Fruit fly (Drosophila melanogaster): ENCODE data around the gene PpD3.

PpD3 gene

DNA sequence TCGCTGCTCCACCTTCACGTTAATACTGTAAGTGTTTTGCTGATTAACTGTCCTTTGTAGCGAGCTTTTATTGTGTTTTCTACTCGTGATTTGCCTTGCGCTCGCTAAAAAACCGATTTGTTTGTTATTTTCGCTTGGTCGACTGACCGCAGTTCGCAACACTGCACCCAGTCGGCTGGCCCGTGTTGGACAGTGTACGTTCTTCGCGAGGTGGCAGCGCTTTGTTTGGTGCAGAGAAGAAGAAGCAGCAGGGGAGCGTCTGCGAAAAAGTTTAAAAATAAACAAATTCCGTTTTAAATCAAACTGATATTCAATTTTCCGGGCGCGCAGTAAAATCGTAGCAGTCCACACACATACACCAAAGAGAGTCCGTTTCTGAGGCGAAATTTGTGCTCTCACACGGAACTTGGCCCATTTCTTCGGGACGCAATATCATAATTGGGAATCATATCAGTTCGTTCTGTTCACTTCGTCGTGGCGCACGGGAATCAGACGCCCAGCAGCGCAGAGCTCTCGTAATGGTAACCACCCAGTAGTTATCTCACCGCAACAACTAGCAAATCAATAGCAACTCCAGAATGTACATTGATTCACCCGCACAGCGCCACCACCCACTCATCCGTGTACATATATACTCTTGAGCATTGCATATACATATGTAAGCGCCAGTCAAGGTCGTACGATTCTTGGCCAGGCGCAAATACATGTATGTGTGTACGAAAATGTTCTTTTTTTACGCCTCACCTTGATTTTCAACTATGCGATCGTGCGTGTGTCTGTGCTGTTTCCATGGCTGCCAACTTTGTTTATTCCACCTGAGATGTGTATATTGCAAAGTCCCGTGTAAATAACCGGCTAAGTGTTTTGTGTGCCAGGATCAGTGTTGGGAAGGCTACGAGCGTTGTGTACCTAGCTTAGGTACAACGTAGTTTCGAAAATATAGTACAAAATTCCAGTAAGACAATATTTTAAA, 20.2 kb downstream of the PpD3 start, which contains the start of gene Naa80 (continued):
- peak; percentile 84 for TF ChIP-seq her (GFP tag; optimal IDR thresholded peaks at IDR 0.05)
- peak; percentile 65 for TF ChIP-seq CG42726 (GFP tag; IDR thresholded peaks at IDR 0.05; ENCODE audit: partially characterized antibody)
- no peak; the same call in 2 of the 3 replicates for TF ChIP-seq CG14050 (GFP tag; IDR thresholded peaks at IDR 0.05)
- peak; percentile 25 for TF ChIP-seq cwo (GFP tag; optimal IDR thresholded peaks at IDR 0.05)
- peak; percentile 6 for TF ChIP-seq slp2 (GFP tag; optimal IDR thresholded peaks at IDR 0.05)
- peak; percentile 15; the same call in 1 of the 3 replicates for TF ChIP-seq CG2199 (GFP tag; IDR thresholded peaks at IDR 0.05)
- no peak for TF ChIP-seq croc (GFP tag; conservative IDR thresholded peaks at IDR 0.05)
- TF ChIP-seq seq (GFP tag; IDR thresholded peaks at IDR 0.05) = 0 out of 2 replicates have a peak, but pooled peaks have one; percentile 33
- TF ChIP-seq CG17912 (GFP tag; optimal IDR thresholded peaks at IDR 0.05) = peak; percentile 82
- TF ChIP-seq wdn (GFP tag; IDR thresholded peaks at IDR 0.05) = no peak
- TF ChIP-seq chif (GFP tag; optimal IDR thresholded peaks at IDR 0.05) = peak; percentile 12 to 72
- peak; percentile 18; the same call in 1 of the 3 replicates for TF ChIP-seq tgo (GFP tag; IDR thresholded peaks at IDR 0.05)
- peak; percentile 85 for TF ChIP-seq HmgD (GFP tag; optimal IDR thresholded peaks at IDR 0.05)
- peak; percentile 67 for TF ChIP-seq shn (GFP tag; optimal IDR thresholded peaks at IDR 0.05)
- TF ChIP-seq CG3726 (GFP tag; IDR thresholded peaks at IDR 0.05) = no peak
- peak; percentile 47; the same call in 1 of the 2 replicates for TF ChIP-seq nerfin-2 (GFP tag; IDR thresholded peaks at IDR 0.05; ENCODE audit: partially characterized antibody)
- no peak for TF ChIP-seq Sox102F (GFP tag; optimal IDR thresholded peaks at IDR 0.05)
- TF ChIP-seq Hr51 (GFP tag; optimal IDR thresholded peaks at IDR 0.05) = peak in 1 of 2 experiments; percentile 85
- no peak for TF ChIP-seq hbn (GFP tag; IDR thresholded peaks at IDR 0.05; ENCODE audit: partially characterized antibody)
- 0 out of 2 replicates have a peak, but pooled peaks have one; percentile 6 for TF ChIP-seq danr (GFP tag; IDR thresholded peaks at IDR 0.05)
- TF ChIP-seq CG15011 (GFP tag; optimal IDR thresholded peaks at IDR 0.05) = no peak
- peak; percentile 73 for TF ChIP-seq Xbp1 (GFP tag; optimal IDR thresholded peaks at IDR 0.05)
- TF ChIP-seq CG30403 (GFP tag; optimal IDR thresholded peaks at IDR 0.05) = peak; percentile 58
- peak in 1 of 2 experiments; percentile 32 for TF ChIP-seq tll (GFP tag; optimal IDR thresholded peaks at IDR 0.05)
- no peak for TF ChIP-seq CG2202 (tag; optimal IDR thresholded peaks at IDR 0.05)
- TF ChIP-seq CG4424 (GFP tag; optimal IDR thresholded peaks at IDR 0.05) = peak; percentile 47
- no peak for TF ChIP-seq peb (GFP tag; IDR thresholded peaks at IDR 0.05)
- TF ChIP-seq repo (GFP tag; optimal IDR thresholded peaks at IDR 0.05) = peak; percentile 57
- peak; percentile 94 for TF ChIP-seq CG3847 (GFP tag; IDR thresholded peaks at IDR 0.05)
- no peak for TF ChIP-seq yki (optimal IDR thresholded peaks at IDR 0.05)
- TF ChIP-seq Neu2 (GFP tag; optimal IDR thresholded peaks at IDR 0.05; ENCODE audit: borderline replicate concordance) = no peak
- peak; percentile 35 for TF ChIP-seq Camta (GFP tag; optimal IDR thresholded peaks at IDR 0.05)
- TF ChIP-seq CG6683 (GFP tag; optimal IDR thresholded peaks at IDR 0.05) = no peak
- TF ChIP-seq zen2 (GFP tag; IDR thresholded peaks at IDR 0.05; ENCODE audit: partially characterized antibody) = no peak
- TF ChIP-seq Trl (optimal IDR thresholded peaks at IDR 0.05) = no peak
- TF ChIP-seq Trl (GFP tag; optimal IDR thresholded peaks at IDR 0.05) = peak; percentile 83
- no peak for TF ChIP-seq salm (tag; optimal IDR thresholded peaks at IDR 0.05)
- 0 out of 4 replicates have a peak, but pooled peaks have one; percentile 22 for TF ChIP-seq chinmo (GFP tag; IDR thresholded peaks at IDR 0.05; ENCODE audit: partially characterized antibody)
- 0 out of 4 replicates have a peak, but pooled peaks have one; percentile 39 for TF ChIP-seq Dll (GFP tag; IDR thresholded peaks at IDR 0.05; ENCODE audit: partially characterized antibody)
- TF ChIP-seq Hand (GFP tag; optimal IDR thresholded peaks at IDR 0.05) = no peak
- TF ChIP-seq CG34224 (GFP tag; IDR thresholded peaks at IDR 0.05; ENCODE audit: partially characterized antibody) = peak; percentile 53; the same call in 2 of the 3 replicates
- peak; percentile 74 for TF ChIP-seq CG18599 (GFP tag; optimal IDR thresholded peaks at IDR 0.05)
- peak; percentile 50 for TF ChIP-seq Dref (GFP tag; IDR thresholded peaks at IDR 0.05)
- peak; percentile 43 for TF ChIP-seq CG14710 (tag; optimal IDR thresholded peaks at IDR 0.05)
- peak; percentile 23 for TF ChIP-seq CG8388 (GFP tag; optimal IDR thresholded peaks at IDR 0.05)
- TF ChIP-seq crol (GFP tag; IDR thresholded peaks at IDR 0.05) = 0 out of 2 replicates have a peak, but pooled peaks have one; percentile 20
- TF ChIP-seq CG3838 (GFP tag; optimal IDR thresholded peaks at IDR 0.05) = no peak

All from whole organism, embryonic.